Fruit fly (Drosophila melanogaster): ENCODE data around the gene CG18557.
A peak's percentile ranks its signal among the peaks of the same experiment; 100 is the strongest.

CG18557 gene

DNA sequence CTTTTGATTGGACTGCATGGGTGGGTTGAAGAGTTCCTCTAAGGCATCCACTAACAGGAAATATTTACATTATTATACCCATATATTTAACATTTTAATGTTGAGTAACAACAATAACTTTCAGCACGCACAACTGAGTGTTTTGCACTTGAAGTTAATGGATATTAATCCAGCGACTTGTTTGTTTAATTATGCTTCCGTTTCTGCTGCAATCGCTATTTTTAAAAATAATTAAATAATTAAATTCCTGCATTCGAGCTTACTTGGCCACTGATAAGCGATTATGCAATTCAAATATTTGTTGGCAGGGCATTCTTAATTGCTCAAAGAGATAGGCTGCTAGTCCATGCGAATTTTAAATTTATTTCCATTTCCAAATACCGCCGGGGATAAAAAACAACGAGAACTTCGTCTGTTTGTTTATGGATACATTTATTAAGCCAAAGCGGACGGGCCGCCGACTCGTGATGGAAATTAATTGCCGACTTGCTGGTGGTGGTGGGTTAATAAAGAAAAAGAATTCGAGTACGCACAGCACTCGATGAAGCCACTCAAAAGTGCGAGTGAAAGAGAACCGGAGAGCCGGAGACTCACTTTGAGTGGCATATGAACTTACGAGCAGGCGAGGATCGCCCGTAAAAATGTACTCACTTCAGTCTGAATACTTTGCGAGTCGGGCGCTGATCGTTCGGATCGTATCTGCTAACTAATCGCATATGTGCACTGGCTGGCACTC lies 16.5 kb upstream of the CG18557 start:
- no peak for TF ChIP-seq CG12768 (GFP tag; optimal IDR thresholded peaks at IDR 0.05)
- no peak for TF ChIP-seq ovo (GFP tag; optimal IDR thresholded peaks at IDR 0.05)
- TF ChIP-seq CG7045 (GFP tag; optimal IDR thresholded peaks at IDR 0.05): no peak
- no peak for TF ChIP-seq CG11617 (GFP tag; optimal IDR thresholded peaks at IDR 0.05)
- no peak for TF ChIP-seq CG14711 (tag; optimal IDR thresholded peaks at IDR 0.05)
- TF ChIP-seq toe (GFP tag; optimal IDR thresholded peaks at IDR 0.05): no peak
- no peak for TF ChIP-seq pad (GFP tag; optimal IDR thresholded peaks at IDR 0.05)
- no peak for TF ChIP-seq Crg-1 (GFP tag; optimal IDR thresholded peaks at IDR 0.05)
- TF ChIP-seq tj (GFP tag; optimal IDR thresholded peaks at IDR 0.05): peak; percentile 70
- peak; percentile 30 for TF ChIP-seq kay (GFP tag; ENCODE audit: borderline replicate concordance)
- peak; percentile 9 for TF ChIP-seq bab1 (GFP tag; optimal IDR thresholded peaks at IDR 0.05)
- no peak for TF ChIP-seq CG7101 (tag; optimal IDR thresholded peaks at IDR 0.05)
- TF ChIP-seq CG33017 (tag; optimal IDR thresholded peaks at IDR 0.05): peak; percentile 3
- peak; percentile 43 for TF ChIP-seq Mnt (GFP tag; optimal IDR thresholded peaks at IDR 0.05)
- TF ChIP-seq cic (GFP tag; optimal IDR thresholded peaks at IDR 0.05): peak; percentile 49
- TF ChIP-seq Hr96 (GFP tag; optimal IDR thresholded peaks at IDR 0.05): no peak
- TF ChIP-seq CG1620 (GFP tag; optimal IDR thresholded peaks at IDR 0.05): no peak
- no peak for TF ChIP-seq Clk (GFP tag; optimal IDR thresholded peaks at IDR 0.05)
- TF ChIP-seq CG5204 (GFP tag; optimal IDR thresholded peaks at IDR 0.05): no peak
- TF ChIP-seq cnc (optimal IDR thresholded peaks at IDR 0.05): no peak

DNA sequence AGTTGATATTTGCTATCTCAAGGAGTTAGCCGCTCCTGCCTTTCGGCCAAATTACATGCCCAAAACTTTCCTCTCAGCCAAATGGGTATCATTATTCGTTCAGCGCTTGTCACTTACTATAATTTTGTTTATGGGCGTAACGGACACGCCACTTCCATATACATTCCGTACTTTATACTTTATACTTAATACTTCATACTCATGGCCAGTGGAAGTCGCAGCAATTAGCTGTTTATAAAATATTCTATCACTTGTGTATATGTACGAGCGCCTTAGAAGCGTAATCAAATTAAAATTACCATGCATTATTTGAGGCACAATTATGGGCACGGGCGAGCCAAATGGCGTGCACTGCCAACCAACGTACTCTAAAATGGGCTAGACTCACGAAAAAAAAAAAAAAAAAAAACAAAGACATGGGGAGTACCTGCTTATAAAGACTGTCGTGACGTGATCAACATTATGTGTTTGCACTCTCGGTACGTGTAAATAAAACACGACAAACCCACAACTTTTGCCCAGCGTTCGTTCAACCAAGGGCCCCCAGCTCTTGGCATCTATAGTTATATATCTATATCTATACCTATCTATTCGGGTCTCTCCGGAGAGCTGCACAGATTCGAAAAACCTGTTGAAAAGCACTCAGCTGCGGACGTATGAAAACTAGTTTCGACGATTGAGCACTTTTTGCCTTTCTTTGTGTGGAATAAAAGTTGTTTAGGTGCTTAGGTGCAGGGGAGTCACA lies 15.8 kb upstream of the CG18557 start:
- TF ChIP-seq Mnt (GFP tag; optimal IDR thresholded peaks at IDR 0.05) (no peak), toe (GFP tag; optimal IDR thresholded peaks at IDR 0.05) (no peak), kay (GFP tag; ENCODE audit: borderline replicate concordance) (peak; percentile 68), cnc (optimal IDR thresholded peaks at IDR 0.05) (no peak), bab1 (GFP tag; optimal IDR thresholded peaks at IDR 0.05) (no peak), CG14711 (tag; optimal IDR thresholded peaks at IDR 0.05) (no peak), CG12768 (GFP tag; optimal IDR thresholded peaks at IDR 0.05) (peak; percentile 61), Crg-1 (GFP tag; optimal IDR thresholded peaks at IDR 0.05) (no peak), cic (GFP tag; optimal IDR thresholded peaks at IDR 0.05) (peak; percentile 38), CG7101 (tag; optimal IDR thresholded peaks at IDR 0.05) (no peak), CG7045 (GFP tag; optimal IDR thresholded peaks at IDR 0.05) (no peak)

DNA sequence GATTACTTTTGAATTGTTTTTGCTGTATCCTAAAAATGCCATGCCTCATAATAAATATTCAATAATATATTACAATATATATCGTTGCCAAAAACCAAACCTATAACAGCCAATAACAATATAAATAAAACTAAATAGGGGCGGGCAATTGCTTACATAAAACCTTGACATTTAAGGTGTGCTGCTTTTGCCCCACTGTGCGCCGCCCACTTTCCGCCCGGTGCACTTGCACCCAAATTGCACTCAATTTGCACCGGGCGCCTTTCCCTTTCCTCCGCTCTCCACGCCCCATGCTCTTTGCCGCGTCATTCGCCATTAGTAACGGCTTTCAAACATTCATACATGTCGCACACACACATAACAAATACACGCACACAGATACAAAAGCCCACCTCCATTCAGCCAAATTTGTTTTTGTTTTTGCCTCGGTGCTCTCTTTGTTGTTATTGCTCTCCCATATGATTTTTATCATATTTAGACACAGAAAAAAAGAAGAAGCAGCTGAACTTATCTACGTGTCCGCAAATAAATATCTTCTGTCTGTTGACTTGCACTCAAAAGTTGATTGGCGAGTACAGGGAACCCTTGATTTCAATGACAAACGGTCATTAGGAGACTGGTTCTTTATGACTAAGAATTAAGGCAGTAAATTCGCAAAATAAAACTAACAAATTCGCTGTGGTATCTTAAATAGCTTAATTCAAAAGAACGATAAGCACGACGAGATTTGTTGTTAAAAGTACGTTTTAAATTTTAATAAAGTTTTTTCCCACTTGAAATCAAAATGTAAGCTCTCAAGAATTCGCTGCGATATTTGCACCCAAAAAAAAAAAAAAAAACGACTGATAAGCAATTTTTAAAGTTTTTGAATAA lies 12.6 kb upstream of the CG18557 start:
- peak; percentile 15 for TF ChIP-seq CG7101 (tag; optimal IDR thresholded peaks at IDR 0.05)
- peak; percentile 99 for TF ChIP-seq kay (GFP tag; ENCODE audit: borderline replicate concordance)
- TF ChIP-seq CG11617 (GFP tag; optimal IDR thresholded peaks at IDR 0.05): peak; percentile 65
- TF ChIP-seq CG12768 (GFP tag; optimal IDR thresholded peaks at IDR 0.05): peak; percentile 34
- peak; percentile 18 for TF ChIP-seq Mnt (GFP tag; optimal IDR thresholded peaks at IDR 0.05)
- peak; percentile 38 for TF ChIP-seq tj (GFP tag; optimal IDR thresholded peaks at IDR 0.05)
- no peak for TF ChIP-seq CG33017 (tag; optimal IDR thresholded peaks at IDR 0.05)
- TF ChIP-seq CG1620 (GFP tag; optimal IDR thresholded peaks at IDR 0.05): no peak
- peak; percentile 98 for TF ChIP-seq Hr96 (GFP tag; optimal IDR thresholded peaks at IDR 0.05)
- peak; percentile 51 for TF ChIP-seq CG7045 (GFP tag; optimal IDR thresholded peaks at IDR 0.05)
- peak; percentile 1 for TF ChIP-seq toe (GFP tag; optimal IDR thresholded peaks at IDR 0.05)
- TF ChIP-seq ovo (GFP tag; optimal IDR thresholded peaks at IDR 0.05): peak; percentile 89
- TF ChIP-seq pad (GFP tag; optimal IDR thresholded peaks at IDR 0.05): peak; percentile 30
- peak in 1 of 2 experiments; percentile 62 for TF ChIP-seq cnc (optimal IDR thresholded peaks at IDR 0.05)
- TF ChIP-seq CG5204 (GFP tag; optimal IDR thresholded peaks at IDR 0.05): peak; percentile 40
- no peak for TF ChIP-seq Clk (GFP tag; optimal IDR thresholded peaks at IDR 0.05)
- TF ChIP-seq Crg-1 (GFP tag; optimal IDR thresholded peaks at IDR 0.05): peak; percentile 36
- TF ChIP-seq cic (GFP tag; optimal IDR thresholded peaks at IDR 0.05): peak; percentile 94
- TF ChIP-seq bab1 (GFP tag; optimal IDR thresholded peaks at IDR 0.05): no peak
- peak; percentile 10 for TF ChIP-seq CG14711 (tag; optimal IDR thresholded peaks at IDR 0.05)

DNA sequence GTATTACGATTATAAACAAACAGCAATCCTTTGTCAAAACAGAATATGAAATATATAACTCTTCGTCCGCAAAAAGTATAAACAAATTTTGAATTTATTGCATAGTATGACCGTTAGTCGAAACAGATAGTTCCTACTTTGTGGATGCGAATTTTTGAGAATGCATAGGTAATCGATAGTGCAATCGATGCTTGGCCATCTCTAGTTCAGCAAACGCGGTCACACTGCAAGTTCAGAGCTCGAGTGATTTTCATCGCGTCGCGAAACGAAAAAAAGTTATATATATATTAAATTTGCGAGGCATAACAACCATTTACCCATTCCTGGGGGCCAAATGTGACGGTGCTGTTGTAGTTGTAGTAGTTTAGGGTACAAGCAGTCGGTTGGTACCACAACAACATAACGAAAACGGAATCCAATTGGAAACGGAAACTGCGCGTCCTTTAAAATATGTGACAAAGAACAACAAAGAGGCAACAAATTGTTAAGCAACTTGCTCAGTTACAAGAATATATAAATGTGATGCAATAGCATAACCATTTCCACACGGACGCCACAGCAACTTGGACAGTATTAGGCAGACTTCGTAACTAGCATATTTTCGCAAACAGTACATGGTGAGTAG lies 11.5 kb upstream of the CG18557 start, which contains the start of gene CG2991:
CG2991 (plus strand) TSS at position 205 of the 625 bp plus-strand sequence.
- TF ChIP-seq CG12768 (GFP tag; optimal IDR thresholded peaks at IDR 0.05) (peak; percentile 14), CG7101 (tag; optimal IDR thresholded peaks at IDR 0.05) (peak; percentile 55), CG1620 (GFP tag; optimal IDR thresholded peaks at IDR 0.05) (peak; percentile 58), CG33017 (tag; optimal IDR thresholded peaks at IDR 0.05) (no peak), Hr96 (GFP tag; optimal IDR thresholded peaks at IDR 0.05) (no peak), Crg-1 (GFP tag; optimal IDR thresholded peaks at IDR 0.05) (peak; percentile 15), bab1 (GFP tag; optimal IDR thresholded peaks at IDR 0.05) (peak; percentile 77), cic (GFP tag; optimal IDR thresholded peaks at IDR 0.05) (peak; percentile 60), CG7045 (GFP tag; optimal IDR thresholded peaks at IDR 0.05) (no peak), CG14711 (tag; optimal IDR thresholded peaks at IDR 0.05) (peak; percentile 46), Mnt (GFP tag; optimal IDR thresholded peaks at IDR 0.05) (peak; percentile 61), CG11617 (GFP tag; optimal IDR thresholded peaks at IDR 0.05) (no peak)
